Worm (Caenorhabditis elegans) whole organism, L3 larva: ENCODE data around the gene zfp-3.
A peak's percentile ranks its signal among the peaks of the same experiment; 100 is the strongest.
"Not testable (repeated sequence)": the region's sequence is repeated elsewhere in the genome, so short reads cannot be mapped to it uniquely, and the experiment has no call there.

Experiments used
- ZK546.5 ChIP-seq: sonication (generic microtip); optimal IDR thresholded peaks from 2 replicates; lab custom pipeline; 2017; ENCODE audit warnings: missing biosample characterization, missing genetic modification characterization
- aly-2 ChIP-seq: fragments of 150-350 bp; optimal IDR thresholded peaks from 2 replicates; lab custom pipeline; 2014; ENCODE audit warnings: missing biosample characterization, missing genetic modification characterization
- ama-1 ChIP-seq: fragments of 150-350 bp; optimal IDR thresholded peaks from 2 replicates; lab custom pipeline; 2018
- ceh-16 ChIP-seq: sonication (generic microtip); optimal IDR thresholded peaks from 2 replicates; lab custom pipeline; 2017; ENCODE audit warnings: missing biosample characterization, missing genetic modification characterization
- ceh-28 ChIP-seq: fragments of 150-350 bp; optimal IDR thresholded peaks from 2 replicates; lab custom pipeline; 2014; ENCODE audit warnings: missing biosample characterization, missing genetic modification reagents, missing genetic modification characterization
- ceh-9 ChIP-seq: sonication (generic microtip); optimal IDR thresholded peaks from 2 replicates; lab custom pipeline; 2018; ENCODE audit warnings: missing biosample characterization, missing genetic modification characterization
- daf-12 ChIP-seq: fragments of 150-350 bp; optimal IDR thresholded peaks from 2 replicates; lab custom pipeline; 2014; ENCODE audit warnings: missing biosample characterization, missing genetic modification reagents, missing genetic modification characterization
- egl-5 ChIP-seq: fragments of 150-350 bp; optimal IDR thresholded peaks from 2 replicates; lab custom pipeline; 2017; ENCODE audit warnings: missing biosample characterization, missing genetic modification reagents, missing genetic modification characterization, inconsistent platforms
- elt-1 ChIP-seq: fragments of 150-350 bp; optimal IDR thresholded peaks from 2 replicates; lab custom pipeline; 2014; ENCODE audit warnings: missing biosample characterization, missing genetic modification characterization
- elt-2 ChIP-seq: sonication (generic microtip); optimal IDR thresholded peaks from 2 replicates; lab custom pipeline; 2016; ENCODE audit warnings: missing genetic modification reagents, mild to moderate bottlenecking, missing genetic modification characterization, missing compliant biosample characterization
- eor-1 ChIP-seq, 2 experiments: fragments of 150-350 bp; optimal IDR thresholded peaks; 2 replicates each; lab custom pipeline; 2014 to 2018; ENCODE audit warnings: missing biosample characterization in 2 of 2, missing genetic modification characterization in 2 of 2
- fkh-10 ChIP-seq: sonication (generic microtip); optimal IDR thresholded peaks from 2 replicates; lab custom pipeline; 2017; ENCODE audit warnings: missing biosample characterization, missing genetic modification reagents, missing genetic modification characterization
- fkh-2 ChIP-seq: fragments of 150-350 bp; optimal IDR thresholded peaks from 2 replicates; lab custom pipeline; 2014; ENCODE audit warnings: missing biosample characterization, missing genetic modification reagents, missing genetic modification characterization
- hmg-11 ChIP-seq: sonication (generic microtip); optimal IDR thresholded peaks from 2 replicates; lab custom pipeline; 2016; ENCODE audit warnings: missing genetic modification characterization, missing compliant biosample characterization
- jun-1 ChIP-seq: fragments of 150-350 bp; optimal IDR thresholded peaks from 2 replicates; lab custom pipeline; 2014; ENCODE audit warnings: missing biosample characterization, missing genetic modification reagents, missing genetic modification characterization
- lin-15B ChIP-seq: fragments of 150-350 bp; optimal IDR thresholded peaks from 2 replicates; lab custom pipeline; 2014; ENCODE audit warnings: missing biosample characterization, missing genetic modification characterization
- lin-39 ChIP-seq: fragments of 150-350 bp; optimal IDR thresholded peaks from 2 replicates; lab custom pipeline; 2018; ENCODE audit warnings: missing biosample characterization, missing genetic modification reagents, missing genetic modification characterization
- mdl-1 ChIP-seq: fragments of 150-350 bp; optimal IDR thresholded peaks from 2 replicates; lab custom pipeline; 2014; ENCODE audit warnings: missing biosample characterization, missing genetic modification characterization
- mml-1 ChIP-seq: fragments of 150-350 bp; sonication (generic microtip); optimal IDR thresholded peaks from 3 replicates; lab custom pipeline; 2014; ENCODE audit warnings: missing biosample characterization, missing genetic modification characterization
- nfya-1 ChIP-seq: sonication (generic microtip); optimal IDR thresholded peaks from 2 replicates; lab custom pipeline; 2017; ENCODE audit warnings: missing genetic modification characterization, mild to moderate bottlenecking, missing compliant biosample characterization, antibody characterized with exemption, moderate library complexity; ENCODE audit not compliant: insufficient read depth
- nhr-11 ChIP-seq: fragments of 150-350 bp; optimal IDR thresholded peaks from 2 replicates; lab custom pipeline; 2014; ENCODE audit warnings: missing biosample characterization, missing genetic modification characterization
- nhr-12 ChIP-seq: fragments of 150-350 bp; optimal IDR thresholded peaks from 2 replicates; lab custom pipeline; 2014; ENCODE audit warnings: missing biosample characterization, missing genetic modification characterization
- nhr-23 ChIP-seq: fragments of 150-350 bp; optimal IDR thresholded peaks from 2 replicates; lab custom pipeline; 2014; ENCODE audit warnings: missing biosample characterization, missing genetic modification reagents, missing genetic modification characterization
- nhr-237 ChIP-seq: fragments of 150-350 bp; optimal IDR thresholded peaks from 2 replicates; lab custom pipeline; 2014; ENCODE audit warnings: missing biosample characterization, missing genetic modification characterization
- nhr-25 ChIP-seq: sonication (generic microtip); optimal IDR thresholded peaks from 2 replicates; lab custom pipeline; 2017; ENCODE audit warnings: missing biosample characterization, missing genetic modification characterization
- nhr-28 ChIP-seq: fragments of 150-350 bp; optimal IDR thresholded peaks from 2 replicates; lab custom pipeline; 2014; ENCODE audit warnings: missing biosample characterization, missing genetic modification characterization
- nhr-43 ChIP-seq: sonication (generic microtip); optimal IDR thresholded peaks from 2 replicates; lab custom pipeline; 2016; ENCODE audit warnings: mild to moderate bottlenecking, missing genetic modification characterization, missing compliant biosample characterization; ENCODE audit not compliant: poor library complexity, severe bottlenecking
- nhr-67 ChIP-seq: fragments of 150-350 bp; optimal IDR thresholded peaks from 2 replicates; lab custom pipeline; 2014; ENCODE audit warnings: missing biosample characterization, missing genetic modification characterization
- nhr-76 ChIP-seq: fragments of 150-350 bp; sonication (generic microtip); optimal IDR thresholded peaks from 5 replicates; lab custom pipeline; 2014; ENCODE audit warnings: missing biosample characterization, missing genetic modification characterization
- nhr-77 ChIP-seq: fragments of 150-350 bp; optimal IDR thresholded peaks from 2 replicates; lab custom pipeline; 2014; ENCODE audit warnings: missing biosample characterization, missing genetic modification characterization
- pha-4 ChIP-seq: fragments of 150-350 bp; optimal IDR thresholded peaks from 2 replicates; lab custom pipeline; 2014; ENCODE audit warnings: missing biosample characterization, missing genetic modification reagents, missing genetic modification characterization
- pqm-1 ChIP-seq: fragments of 150-350 bp; optimal IDR thresholded peaks from 2 replicates; lab custom pipeline; 2017; ENCODE audit warnings: missing biosample characterization, missing genetic modification characterization, inconsistent platforms
- sea-2 ChIP-seq: fragments of 150-350 bp; sonication (generic microtip); optimal IDR thresholded peaks from 4 replicates; lab custom pipeline; 2014; ENCODE audit warnings: missing biosample characterization, missing genetic modification reagents, missing genetic modification characterization
- skn-1 ChIP-seq: fragments of 150-350 bp; optimal IDR thresholded peaks from 2 replicates; lab custom pipeline; 2014; ENCODE audit warnings: missing biosample characterization, missing genetic modification characterization
- snpc-4 ChIP-seq: fragments of 150-350 bp; optimal IDR thresholded peaks from 2 replicates; lab custom pipeline; 2014; ENCODE audit warnings: missing biosample characterization, missing genetic modification characterization
- tbx-2 ChIP-seq: sonication (generic microtip); optimal IDR thresholded peaks from 2 replicates; lab custom pipeline; 2016; ENCODE audit warnings: mild to moderate bottlenecking, missing genetic modification characterization, missing compliant biosample characterization
- unc-39 ChIP-seq: sonication (generic microtip); optimal IDR thresholded peaks from 4 replicates; lab custom pipeline; 2017; ENCODE audit warnings: missing biosample characterization, missing genetic modification characterization
- unc-62 ChIP-seq: fragments of 150-350 bp; sonication (generic microtip); optimal IDR thresholded peaks from 4 replicates; lab custom pipeline; 2014; ENCODE audit warnings: missing biosample characterization, missing genetic modification reagents, missing genetic modification characterization
- zag-1 ChIP-seq: fragments of 150-350 bp; optimal IDR thresholded peaks from 2 replicates; lab custom pipeline; 2014; ENCODE audit warnings: missing biosample characterization, missing genetic modification characterization
- ztf-4 ChIP-seq: fragments of 150-350 bp; optimal IDR thresholded peaks from 2 replicates; lab custom pipeline; 2014; ENCODE audit warnings: missing biosample characterization, missing genetic modification characterization

The zfp-3 gene

ce11 chrX:1437097-1437496 is 9.3 kb downstream of the zfp-3 start:
- TF ChIP-seq nhr-28 (no peak), fkh-10 (no peak), unc-62 (GFP tag; lab: Kevin White, UChicago) (no peak), nhr-43 (no peak), lin-15B (no peak), pqm-1 (tag; lab: Kevin White, UChicago) (no peak), nhr-77 (tag; lab: Kevin White, UChicago) (no peak), ztf-4 (tag; lab: Kevin White, UChicago) (no peak), ceh-28 (peak; percentile 20), eor-1 (tag; optimal IDR thresholded peaks at IDR 0.05; lab: Kevin White, UChicago) (no peak), nhr-67 (tag; lab: Kevin White, UChicago) (no peak), aly-2 (tag; lab: Kevin White, UChicago) (no peak), elt-1 (tag; lab: Kevin White, UChicago) (no peak), nfya-1 (tag; lab: Kevin White, UChicago) (no peak), fkh-2 (tag; lab: Kevin White, UChicago) (no peak), nhr-12 (tag; lab: Kevin White, UChicago) (no peak), skn-1 (no peak), nhr-23 (tag; lab: Kevin White, UChicago) (no peak), nhr-25 (tag; lab: Kevin White, UChicago) (no peak), zag-1 (tag; lab: Kevin White, UChicago) (no peak), elt-2 (tag; lab: Kevin White, UChicago) (no peak), snpc-4 (tag; lab: Kevin White, UChicago) (peak; percentile 28), pha-4 (no peak), tbx-2 (no peak), hmg-11 (peak; percentile 45), ZK546.5 (tag; lab: Kevin White, UChicago) (no peak), jun-1 (tag; lab: Kevin White, UChicago) (no peak), egl-5 (tag; lab: Kevin White, UChicago) (no peak), nhr-76 (no peak), nhr-11 (no peak), ama-1 (no peak), mdl-1 (tag; lab: Kevin White, UChicago) (no peak), lin-39 (tag; lab: Kevin White, UChicago) (peak; percentile 19), unc-39 (tag; lab: Kevin White, UChicago) (no peak)

ce11 chrX:1430707-1431106 is 15.7 kb downstream of the zfp-3 start, which contains the start of gene F19G12.1:
Gene F19G12.1, plus strand, starts transcription at chrX:1431007.
- not testable (repeated sequence) for TF ChIP-seq ama-1; mdl-1 (tag; lab: Kevin White, UChicago); nhr-237

- TF ChIP-seq sea-2 (GFP tag; lab: Kevin White, UChicago) (no peak), nhr-28 (no peak), daf-12 (tag; lab: Kevin White, UChicago) (no peak), lin-15B (no peak), unc-39 (tag; lab: Kevin White, UChicago) (no peak), ceh-16 (no peak), tbx-2 (no peak), mdl-1 (tag; lab: Kevin White, UChicago) (no peak), ztf-4 (tag; lab: Kevin White, UChicago) (no peak), ZK546.5 (tag; lab: Kevin White, UChicago) (no peak), nhr-25 (tag; lab: Kevin White, UChicago) (no peak), skn-1 (no peak), nhr-76 (no peak), mml-1 (no peak)
- TF ChIP-seq, all 47 proteins: peak for 0
Observed at ce11 chrX:1426425-1426824, 20.0 kb downstream of the zfp-3 start, which contains the start of gene F19G12.11. Gene F19G12.11, minus strand, starts transcription at chrX:1426525.

- TF ChIP-seq ceh-9, result no peak
- TF ChIP-seq, all 47 proteins: peak for 0
Observed at ce11 chrX:1424509-1424908, 21.9 kb downstream of the zfp-3 start, which contains the start of gene F19G12.3. Gene F19G12.3, plus strand, starts transcription at chrX:1424809.
